Fruit fly (Drosophila melanogaster): ENCODE measurements around the gene CG32795.

dm6 chrX:2803776-2804175, 13.4 kb upstream of the CG32795 start:
- TF ChIP-seq psq (GFP tag; optimal IDR thresholded peaks at IDR 0.05), result no peak
- no peak for TF ChIP-seq Mio (GFP tag; optimal IDR thresholded peaks at IDR 0.05)
